Worm (Caenorhabditis elegans) whole organism, L4 larva: ENCODE data around the gene B0546.5.

Experiments
- D1046.2 ChIP-seq: fragments of 200-800 bp; sonication (Bioruptor generic); IDR thresholded peaks from 2 replicates; pipeline ENCODE4 v1.3.6; 2022; ENCODE audit warnings: missing genetic modification characterization, missing compliant biosample characterization
- F26F4.8 ChIP-seq: fragments of 200-800 bp; sonication (Bioruptor generic); conservative IDR thresholded peaks from 2 replicates; pipeline ENCODE4 v1.3.6; 2022; ENCODE audit warnings: missing genetic modification characterization, missing compliant biosample characterization
- F37D6.2 ChIP-seq: sonication (generic microtip); optimal IDR thresholded peaks from 2 replicates; lab custom pipeline; 2016; ENCODE audit warnings: mild to moderate bottlenecking, missing genetic modification characterization, missing compliant biosample characterization
- F49E8.2 ChIP-seq: sonication (generic microtip); optimal IDR thresholded peaks from 2 replicates; lab custom pipeline; 2016; ENCODE audit warnings: missing compliant biosample characterization, mild to moderate bottlenecking, missing genetic modification characterization, borderline replicate concordance
- T20F7.1 ChIP-seq: fragments of 200-800 bp; sonication (Bioruptor generic); optimal IDR thresholded peaks from 2 replicates; lab custom pipeline; 2018; ENCODE audit warnings: mild to moderate bottlenecking, missing genetic modification characterization, missing compliant biosample characterization
- T26A8.4 ChIP-seq: fragments of 200-800 bp; sonication (Bioruptor generic); IDR thresholded peaks from 2 replicates; pipeline ENCODE4 v1.3.6; 2022; ENCODE audit warnings: missing genetic modification characterization, missing compliant biosample characterization
- Y48G9A.11 ChIP-seq: fragments of 200-800 bp; sonication (Bioruptor generic); IDR thresholded peaks from 2 replicates; pipeline ENCODE4 v1.3.6; 2022; ENCODE audit warnings: missing genetic modification reagents, missing genetic modification characterization, missing compliant biosample characterization
- Y5F2A.4 ChIP-seq: fragments of 200-800 bp; sonication (Bioruptor generic); optimal IDR thresholded peaks from 2 replicates; lab custom pipeline; 2018; ENCODE audit warnings: mild to moderate bottlenecking, missing genetic modification characterization, missing compliant biosample characterization
- Y75B8A.6 ChIP-seq: fragments of 200-800 bp; sonication (Bioruptor generic); IDR thresholded peaks from 2 replicates; pipeline ENCODE4 v1.3.6; 2022; ENCODE audit warnings: missing genetic modification reagents, missing genetic modification characterization, missing compliant biosample characterization
- ZK337.2 ChIP-seq: fragments of 200-800 bp; sonication (Bioruptor generic); IDR thresholded peaks from 2 replicates; pipeline ENCODE4 v1.3.6; 2022; ENCODE audit warnings: missing genetic modification reagents, missing genetic modification characterization, missing compliant biosample characterization
- ZK546.5 ChIP-seq, 2 experiments: sonication (generic microtip); optimal IDR thresholded peaks; 2 replicates each; lab custom pipeline; 2017; ENCODE audit warnings: missing biosample characterization in 2 of 2, missing genetic modification characterization in 2 of 2
- aly-2 ChIP-seq: sonication (generic microtip); optimal IDR thresholded peaks from 2 replicates; lab custom pipeline; 2018; ENCODE audit warnings: missing biosample characterization, missing genetic modification characterization
- ama-1 ChIP-seq: fragments of 150-350 bp; optimal IDR thresholded peaks from 2 replicates; lab custom pipeline; 2014; ENCODE audit warnings: inconsistent platforms, mixed read lengths
- arid-1 ChIP-seq: fragments of 200-800 bp; sonication (Bioruptor generic); conservative IDR thresholded peaks from 2 replicates; pipeline ENCODE4 v1.3.6; 2022; ENCODE audit warnings: missing genetic modification reagents, missing genetic modification characterization, missing compliant biosample characterization
- ceh-28 ChIP-seq: fragments of 150-350 bp; optimal IDR thresholded peaks from 2 replicates; lab custom pipeline; 2014; ENCODE audit warnings: missing biosample characterization, missing genetic modification reagents, missing genetic modification characterization
- ceh-82 ChIP-seq: sonication (generic microtip); optimal IDR thresholded peaks from 2 replicates; lab custom pipeline; 2017; ENCODE audit warnings: missing biosample characterization, missing genetic modification characterization
- cey-2 ChIP-seq: sonication (generic microtip); optimal IDR thresholded peaks from 3 replicates; lab custom pipeline; 2017; ENCODE audit warnings: missing genetic modification characterization, mild to moderate bottlenecking, missing compliant biosample characterization, antibody characterized with exemption, borderline replicate concordance; ENCODE audit not compliant: insufficient read depth
- daf-16 ChIP-seq, 3 experiments: sonication (generic microtip); optimal IDR thresholded peaks; 2 replicates each; lab custom pipeline; 2016 to 2017; ENCODE audit warnings: missing genetic modification characterization in 3 of 3, missing genetic modification reagents in 3 of 3, mild to moderate bottlenecking in 2 of 3, missing compliant biosample characterization in 2 of 3, missing biosample characterization in 1 of 3, moderate library complexity in 1 of 3
- dmd-6 ChIP-seq: fragments of 200-800 bp; sonication (Bioruptor generic); IDR thresholded peaks from 2 replicates; pipeline ENCODE4 v1.3.6; 2022; ENCODE audit warnings: missing genetic modification reagents, missing genetic modification characterization, missing compliant biosample characterization
- dmd-9 ChIP-seq: fragments of 200-800 bp; sonication (Bioruptor generic); IDR thresholded peaks from 2 replicates; pipeline ENCODE4 v1.3.6; 2022; ENCODE audit warnings: missing genetic modification reagents, missing genetic modification characterization, missing compliant biosample characterization
- dpl-1 ChIP-seq: fragments of 150-350 bp; optimal IDR thresholded peaks from 2 replicates; lab custom pipeline; 2014; ENCODE audit warnings: missing biosample characterization, missing genetic modification reagents, missing genetic modification characterization
- egl-43 ChIP-seq: fragments of 200-800 bp; sonication (Bioruptor generic); IDR thresholded peaks from 2 replicates; pipeline ENCODE4 v1.3.6; 2022; ENCODE audit warnings: missing genetic modification reagents, missing genetic modification characterization, missing compliant biosample characterization
- fos-1 ChIP-seq: fragments of 150-350 bp; optimal IDR thresholded peaks from 2 replicates; lab custom pipeline; 2014; ENCODE audit warnings: missing biosample characterization, missing genetic modification characterization
- gei-8 ChIP-seq: fragments of 200-800 bp; sonication (Bioruptor generic); optimal IDR thresholded peaks from 2 replicates; lab custom pipeline; 2018; ENCODE audit warnings: mild to moderate bottlenecking, missing genetic modification characterization, missing compliant biosample characterization
- hlh-30 ChIP-seq: sonication (generic microtip); optimal IDR thresholded peaks from 2 replicates; lab custom pipeline; 2017; ENCODE audit warnings: antibody characterized with exemption, mild to moderate bottlenecking, missing genetic modification characterization, missing compliant biosample characterization; ENCODE audit not compliant: insufficient read depth
- lim-7 ChIP-seq: fragments of 200-800 bp; sonication (Bioruptor generic); IDR thresholded peaks from 2 replicates; pipeline ENCODE4 v1.3.6; 2022; ENCODE audit warnings: missing genetic modification characterization, missing compliant biosample characterization
- lin-1 ChIP-seq: fragments of 200-800 bp; sonication (Bioruptor generic); IDR thresholded peaks from 2 replicates; pipeline ENCODE4 v1.3.6; 2022; ENCODE audit warnings: missing genetic modification reagents, missing genetic modification characterization, missing compliant biosample characterization
- lin-13 ChIP-seq: fragments of 150-350 bp; optimal IDR thresholded peaks from 2 replicates; lab custom pipeline; 2014; ENCODE audit warnings: missing biosample characterization, missing genetic modification reagents, missing genetic modification characterization
- lin-38 ChIP-seq: fragments of 200-800 bp; sonication (Bioruptor generic); IDR thresholded peaks from 2 replicates; pipeline ENCODE4 v1.3.6; 2022; ENCODE audit warnings: missing genetic modification reagents, missing genetic modification characterization, missing compliant biosample characterization
- lin-39 ChIP-seq: fragments of 150-350 bp; optimal IDR thresholded peaks from 2 replicates; lab custom pipeline; 2014; ENCODE audit warnings: missing biosample characterization, missing genetic modification reagents, missing genetic modification characterization
- madf-5 ChIP-seq, 2 experiments: fragments of 200-800 bp; sonication (Bioruptor generic); IDR thresholded peaks; 2 replicates each; pipeline ENCODE4 v1.3.6; 2022; ENCODE audit warnings: missing compliant biosample characterization in 2 of 2, missing genetic modification characterization in 2 of 2
- mdl-1 ChIP-seq, 2 experiments: fragments of 150-350 bp in 1 of 2; sonication (generic microtip) in 1 of 2; optimal IDR thresholded peaks; 2 replicates each; lab custom pipeline; 2014 to 2017; ENCODE audit warnings: missing biosample characterization in 2 of 2, missing genetic modification characterization in 2 of 2
- mdt-29 ChIP-seq: fragments of 200-800 bp; sonication (Bioruptor generic); IDR thresholded peaks from 2 replicates; pipeline ENCODE4 v1.3.6; 2022; ENCODE audit warnings: missing genetic modification reagents, missing genetic modification characterization, missing compliant biosample characterization
- mes-2 ChIP-seq: sonication (generic microtip); optimal IDR thresholded peaks from 2 replicates; lab custom pipeline; 2016; ENCODE audit warnings: missing genotype, mild to moderate bottlenecking, missing genetic modification characterization, missing compliant biosample characterization; ENCODE audit not compliant: poor library complexity, severe bottlenecking
- mxl-2 ChIP-seq: fragments of 200-800 bp; sonication (Bioruptor generic); conservative IDR thresholded peaks from 2 replicates; pipeline ENCODE4 v1.3.6; 2022; ENCODE audit warnings: missing genetic modification reagents, missing genetic modification characterization, missing compliant biosample characterization
- nhr-102 ChIP-seq: sonication (generic microtip); optimal IDR thresholded peaks from 2 replicates; lab custom pipeline; 2016; ENCODE audit warnings: mild to moderate bottlenecking, missing genetic modification characterization, moderate library complexity, missing compliant biosample characterization
- nhr-11 ChIP-seq: fragments of 150-350 bp; optimal IDR thresholded peaks from 2 replicates; lab custom pipeline; 2014; ENCODE audit warnings: missing biosample characterization, missing genetic modification characterization
- nhr-237 ChIP-seq: sonication (generic microtip); optimal IDR thresholded peaks from 2 replicates; lab custom pipeline; 2017; ENCODE audit warnings: missing biosample characterization, missing genetic modification characterization
- nhr-42 ChIP-seq: fragments of 200-800 bp; sonication (Bioruptor generic); IDR thresholded peaks from 2 replicates; pipeline ENCODE4 v1.3.6; 2022; ENCODE audit warnings: missing genetic modification characterization, missing compliant biosample characterization
- nhr-77 ChIP-seq: fragments of 150-350 bp; optimal IDR thresholded peaks from 2 replicates; lab custom pipeline; 2014; ENCODE audit warnings: missing biosample characterization, missing genetic modification characterization
- pha-4 ChIP-seq, 2 experiments: fragments of 150-350 bp in 1 of 2; fragments of 200-800 bp in 1 of 2; sonication (Bioruptor generic) in 1 of 2; IDR thresholded peaks in 1 of 2; optimal IDR thresholded peaks in 1 of 2; 2 replicates each; pipeline versions ENCODE4 v1.3.6 to Lab custom; 2014 to 2022; ENCODE audit warnings: missing genetic modification characterization in 2 of 2, missing genetic modification reagents in 2 of 2, missing biosample characterization in 1 of 2, missing compliant biosample characterization in 1 of 2
- pqm-1 ChIP-seq: sonication (generic microtip); optimal IDR thresholded peaks from 2 replicates; lab custom pipeline; 2017; ENCODE audit warnings: missing biosample characterization, missing genetic modification characterization
- spr-1 ChIP-seq: sonication (generic microtip); optimal IDR thresholded peaks from 2 replicates; lab custom pipeline; 2016; ENCODE audit warnings: mild to moderate bottlenecking, missing genetic modification characterization, missing compliant biosample characterization
- unc-62 ChIP-seq, 3 experiments: fragments of 150-350 bp in 1 of 3; sonication (generic microtip); optimal IDR thresholded peaks in 2 of 3; peaks in 1 of 3; 1 replicate in 1 of 3; 2 replicates in 2 of 3; lab custom pipeline; 2014 to 2017; ENCODE audit warnings: missing biosample characterization in 3 of 3, missing genetic modification characterization in 3 of 3, missing genetic modification reagents in 3 of 3, missing genotype in 1 of 3
- vab-7 ChIP-seq: fragments of 200-800 bp; sonication (Bioruptor generic); IDR thresholded peaks from 2 replicates; pipeline ENCODE4 v1.3.6; 2022; ENCODE audit warnings: missing genetic modification reagents, missing genetic modification characterization, missing compliant biosample characterization
- zfp-3 ChIP-seq: fragments of 200-800 bp; sonication (Bioruptor generic); conservative IDR thresholded peaks from 2 replicates; pipeline ENCODE4 v1.3.6; 2022; ENCODE audit warnings: missing genetic modification reagents, missing genetic modification characterization, missing compliant biosample characterization
- zip-2 ChIP-seq: fragments of 150-350 bp; optimal IDR thresholded peaks from 2 replicates; lab custom pipeline; 2014; ENCODE audit warnings: missing biosample characterization, missing genetic modification characterization
- ztf-11 ChIP-seq: fragments of 150-350 bp; optimal IDR thresholded peaks from 2 replicates; lab custom pipeline; 2014; ENCODE audit warnings: missing biosample characterization, missing genetic modification characterization

The B0546.5 gene

ce11 chrIV:3338676-3339075, 51.2 kb downstream of the B0546.5 start, which contains the start of gene hrpa-1 (continued):
- TF ChIP-seq pqm-1 (tag; lab: Kevin White, UChicago) = no peak
- TF ChIP-seq Y75B8A.6 (GFP tag; lab: Robert Waterston, UW) = no peak
- TF ChIP-seq mes-2 (tag; lab: Kevin White, UChicago) = peak; percentile 88
- no peak for TF ChIP-seq ZK337.2 (GFP tag; lab: Robert Waterston, UW)
- peak; percentile 27; the same call in 1 of the 2 replicates for TF ChIP-seq dmd-6 (GFP tag; lab: Robert Waterston, UW)
- TF ChIP-seq lin-13 (GFP tag; lab: Kevin White, UChicago) = peak; percentile 83
- no peak for TF ChIP-seq fos-1 (tag; lab: Kevin White, UChicago)
- TF ChIP-seq nhr-11 (tag; lab: Kevin White, UChicago) = peak; percentile 51
- peak; percentile 60 for TF ChIP-seq F37D6.2 (tag; lab: Kevin White, UChicago)
- peak in 1 of 2 experiments; percentile 39 for TF ChIP-seq ZK546.5 (tag; optimal IDR thresholded peaks at IDR 0.05; lab: Kevin White, UChicago)
- no peak for TF ChIP-seq mxl-2 (GFP tag; lab: Robert Waterston, UW)
- peak; percentile 17 for TF ChIP-seq nhr-77 (tag; lab: Kevin White, UChicago)
- no peak for TF ChIP-seq T20F7.1
- TF ChIP-seq mdt-29 (GFP tag; lab: Robert Waterston, UW) = no peak
- no peak for TF ChIP-seq D1046.2 (GFP tag; lab: Robert Waterston, UW)
- no peak for TF ChIP-seq cey-2 (tag; lab: Kevin White, UChicago)
- TF ChIP-seq nhr-237 (tag; lab: Kevin White, UChicago) = no peak
- TF ChIP-seq daf-16 (GFP tag; optimal IDR thresholded peaks at IDR 0.05; lab: Kevin White, UChicago) = peak in 1 of 2 experiments; percentile 14
- TF ChIP-seq daf-16 (tag; optimal IDR thresholded peaks at IDR 0.05; lab: Kevin White, UChicago) = peak; percentile 50
- TF ChIP-seq dmd-9 (GFP tag; lab: Robert Waterston, UW) = no peak
- TF ChIP-seq zip-2 (tag; lab: Kevin White, UChicago) = peak; percentile 67
- TF ChIP-seq nhr-102 (tag; lab: Kevin White, UChicago) = peak; percentile 61
- peak; percentile 65; the same call in 1 of the 2 replicates for TF ChIP-seq zfp-3 (GFP tag; lab: Robert Waterston, UW)
- no peak for TF ChIP-seq madf-5 (GFP tag; IDR thresholded peaks at IDR 0.05; lab: Robert Waterston, UW)
- peak; percentile 61 for TF ChIP-seq spr-1
- peak; percentile 87 for TF ChIP-seq hlh-30 (tag; lab: Kevin White, UChicago)
- TF ChIP-seq mdl-1 (tag; optimal IDR thresholded peaks at IDR 0.05; lab: Kevin White, UChicago) = peak in 1 of 2 experiments; percentile 64
- TF ChIP-seq ama-1 = peak; percentile 94
- TF ChIP-seq lin-39 = no peak
- TF ChIP-seq T26A8.4 (GFP tag; lab: Robert Waterston, UW) = peak; percentile 24
- TF ChIP-seq aly-2 = no peak

- TF ChIP-seq nhr-11 (tag; lab: Kevin White, UChicago) (no peak), arid-1 (GFP tag; lab: Robert Waterston, UW) (0 out of 2 replicates have a peak, but pooled peaks have one; percentile 4), ztf-11 (no peak), pha-4 (GFP tag; IDR thresholded peaks at IDR 0.05; lab: Robert Waterston, UW) (no peak), pha-4 (tag; optimal IDR thresholded peaks at IDR 0.05; lab: Kevin White, UChicago) (no peak), unc-62 (GFP tag; optimal IDR thresholded peaks at IDR 0.05 in 1 of 2; lab: Kevin White, UChicago) (no peak), unc-62 (tag; optimal IDR thresholded peaks at IDR 0.05; lab: Kevin White, UChicago) (no peak), egl-43 (GFP tag; lab: Robert Waterston, UW) (0 out of 2 replicates have a peak, but pooled peaks have one; percentile 16), aly-2 (no peak), F49E8.2 (no peak), lim-7 (GFP tag; lab: Robert Waterston, UW) (peak; percentile 63; the same call in 1 of the 2 replicates), vab-7 (no peak), gei-8 (GFP tag; lab: Kevin White, UChicago) (no peak), dpl-1 (GFP tag; lab: Kevin White, UChicago) (no peak), T26A8.4 (GFP tag; lab: Robert Waterston, UW) (no peak), lin-1 (GFP tag; lab: Robert Waterston, UW) (peak; percentile 68; the same call in 1 of the 2 replicates), ceh-28 (peak; percentile 8), Y48G9A.11 (GFP tag; lab: Robert Waterston, UW) (no peak), ceh-82 (tag; lab: Kevin White, UChicago) (no peak), nhr-42 (GFP tag; lab: Robert Waterston, UW) (no peak), lin-39 (no peak), F26F4.8 (no peak), lin-38 (GFP tag; lab: Robert Waterston, UW) (0 out of 2 replicates have a peak, but pooled peaks have one; percentile 32), Y5F2A.4 (peak; percentile 27)
Observed at ce11 chrIV:3338176-3338575, 51.7 kb downstream of the B0546.5 start.
